Worm (Caenorhabditis elegans) whole organism, midembryonic: ENCODE results near the gene H37A05.2.

Source experiments
- T22C8.4 ChIP-seq: fragments of 200-800 bp; sonication (Bioruptor generic); IDR thresholded peaks from 2 replicates; pipeline ENCODE4 v1.3.6; 2022; ENCODE audit warnings: missing genetic modification characterization, missing compliant biosample characterization
- cog-1 ChIP-seq: sonication (generic microtip); optimal IDR thresholded peaks from 2 replicates; lab custom pipeline; 2016; ENCODE audit warnings: missing genetic modification characterization, missing compliant biosample characterization
- flt-1 ChIP-seq: fragments of 200-800 bp; sonication (Bioruptor generic); IDR thresholded peaks from 2 replicates; pipeline ENCODE4 v1.3.6; 2022; ENCODE audit warnings: missing genetic modification characterization, missing compliant biosample characterization
- klf-2 ChIP-seq: fragments of 200-800 bp; sonication (Bioruptor generic); conservative IDR thresholded peaks from 2 replicates; pipeline ENCODE4 v1.3.6; 2022; ENCODE audit warnings: missing genetic modification reagents, missing genetic modification characterization, missing compliant biosample characterization
- med-1 ChIP-seq: sonication (generic microtip); optimal IDR thresholded peaks from 2 replicates; lab custom pipeline; 2017; ENCODE audit warnings: missing genetic modification characterization, mild to moderate bottlenecking, missing compliant biosample characterization, antibody characterized with exemption, missing genetic modification reagents; ENCODE audit not compliant: insufficient read depth
- ref-1 ChIP-seq: fragments of 200-800 bp; sonication (Bioruptor generic); conservative IDR thresholded peaks from 2 replicates; pipeline ENCODE4 v1.3.6; 2022; ENCODE audit warnings: missing genetic modification reagents, missing genetic modification characterization, missing compliant biosample characterization
- tab-1 ChIP-seq: fragments of 200-800 bp; sonication (Bioruptor generic); IDR thresholded peaks from 2 replicates; pipeline ENCODE4 v1.3.6; 2022; ENCODE audit warnings: missing genetic modification characterization, missing compliant biosample characterization
- ztf-23 ChIP-seq: fragments of 200-800 bp; sonication (Bioruptor generic); IDR thresholded peaks from 2 replicates; pipeline ENCODE4 v1.3.6; 2022; ENCODE audit warnings: missing genetic modification reagents, missing genetic modification characterization, missing compliant biosample characterization
- ztf-29 ChIP-seq: fragments of 200-800 bp; sonication (Bioruptor generic); IDR thresholded peaks from 2 replicates; pipeline ENCODE4 v1.3.6; 2022; ENCODE audit warnings: missing genetic modification reagents, missing genetic modification characterization, missing compliant biosample characterization

DNA sequence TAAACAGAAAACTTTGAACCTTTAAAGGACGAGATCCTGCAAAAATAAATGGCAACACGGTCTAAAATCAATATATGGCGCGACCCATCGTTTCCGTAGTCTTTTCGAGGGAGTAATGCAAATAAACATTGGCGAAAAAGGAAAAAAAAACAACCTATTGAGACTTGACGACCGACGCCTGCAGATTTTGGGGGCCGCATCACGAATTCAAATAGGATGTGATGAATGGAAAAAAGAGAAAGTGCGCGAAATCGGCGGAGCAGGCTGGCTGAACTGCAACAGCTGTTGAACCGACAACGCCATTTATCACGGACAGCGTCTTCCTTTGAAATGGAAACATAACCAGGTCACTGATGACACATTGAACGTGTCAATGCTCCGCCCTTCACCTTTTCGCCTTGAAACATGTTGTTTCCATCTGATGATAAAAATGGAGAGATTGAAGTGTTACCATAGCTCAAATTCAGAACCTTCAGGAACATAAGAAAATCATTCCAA, 23.8 kb upstream of the H37A05.2 start:
- TF ChIP-seq ztf-29 (GFP tag; lab: Robert Waterston, UW): no peak
- TF ChIP-seq klf-2 (GFP tag; lab: Robert Waterston, UW): no peak
- TF ChIP-seq cog-1 (tag; lab: Kevin White, UChicago): no peak
- TF ChIP-seq med-1 (GFP tag; lab: Kevin White, UChicago): no peak
- TF ChIP-seq ref-1 (GFP tag; lab: Robert Waterston, UW): no peak
- no peak for TF ChIP-seq T22C8.4 (GFP tag; lab: Robert Waterston, UW)
- no peak for TF ChIP-seq flt-1 (GFP tag; lab: Robert Waterston, UW)
- no peak for TF ChIP-seq ztf-23
- no peak for TF ChIP-seq tab-1 (GFP tag; lab: Robert Waterston, UW)
